Worm (Caenorhabditis elegans) whole organism, L1 larva: Measurements from ENCODE around the gene ZK185.2.

ENCODE experiments used
- C34B4.2 ChIP-seq: sonication (generic microtip); optimal IDR thresholded peaks from 2 replicates; lab custom pipeline; 2017; ENCODE audit warnings: mild to moderate bottlenecking, missing genetic modification characterization, missing compliant biosample characterization
- ama-1 ChIP-seq: fragments of 150-350 bp; optimal IDR thresholded peaks from 2 replicates; lab custom pipeline; 2014
- jun-1 ChIP-seq: fragments of 150-350 bp; optimal IDR thresholded peaks from 2 replicates; lab custom pipeline; 2014; ENCODE audit warnings: missing biosample characterization, missing genetic modification reagents, missing genetic modification characterization
- lin-15B ChIP-seq: fragments of 150-350 bp; sonication (generic microtip); optimal IDR thresholded peaks from 3 replicates; lab custom pipeline; 2014; ENCODE audit warnings: missing biosample characterization, missing genetic modification characterization
- mep-1 ChIP-seq: fragments of 150-350 bp; optimal IDR thresholded peaks from 2 replicates; lab custom pipeline; 2014; ENCODE audit warnings: missing biosample characterization, missing genetic modification characterization
- nhr-77 ChIP-seq: fragments of 150-350 bp; optimal IDR thresholded peaks from 2 replicates; lab custom pipeline; 2014; ENCODE audit warnings: missing biosample characterization, missing genetic modification characterization
- unc-62 ChIP-seq: fragments of 150-350 bp; optimal IDR thresholded peaks from 2 replicates; lab custom pipeline; 2014; ENCODE audit warnings: missing biosample characterization, missing genetic modification reagents, missing genetic modification characterization

DNA sequence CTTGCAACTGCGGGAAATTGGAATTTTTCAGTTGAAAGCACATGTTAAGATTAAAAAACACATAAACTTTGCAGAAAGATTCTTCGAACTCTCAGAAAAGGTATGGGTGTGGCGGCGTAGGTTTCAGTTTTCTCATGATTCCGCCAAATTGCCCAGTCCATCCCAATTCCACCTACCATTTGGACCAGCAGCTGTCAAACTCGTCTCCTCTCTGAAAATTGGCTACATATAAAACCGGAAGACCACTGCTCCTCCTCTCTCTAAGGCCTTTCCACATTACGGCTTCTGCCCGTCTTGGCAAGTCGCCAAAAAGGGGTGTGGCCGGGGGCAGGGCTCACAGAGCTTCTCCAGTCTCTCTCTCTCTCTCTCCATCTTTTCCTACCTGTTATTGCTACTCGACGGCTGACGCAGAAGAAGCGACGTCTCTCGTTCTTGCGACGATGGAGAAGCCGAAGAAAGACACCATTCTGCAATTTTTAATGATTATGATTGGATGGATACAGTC is 46.1 kb upstream of the ZK185.2 start, which contains the start of gene ZK180.7:
- TF ChIP-seq ama-1 (lab: Kevin White, UChicago) = no peak
- TF ChIP-seq C34B4.2 = no peak
- TF ChIP-seq lin-15B (tag; lab: Kevin White, UChicago) = no peak
- TF ChIP-seq nhr-77 (tag; lab: Kevin White, UChicago) = no peak
- no peak for TF ChIP-seq mep-1 (tag; lab: Kevin White, UChicago)
- TF ChIP-seq jun-1 (tag; lab: Kevin White, UChicago) = no peak
- TF ChIP-seq unc-62 (GFP tag; lab: Kevin White, UChicago) = no peak
